Fruit fly (Drosophila melanogaster): Measurements from ENCODE around the gene CG31642.

Gene CG31642

dm6 chr2L:6124815-6125214, 6.5 kb downstream of the CG31642 start, which contains the start of gene Arpc4 (continued):
- no peak for TF ChIP-seq exex (tag; optimal IDR thresholded peaks at IDR 0.05)
- no peak for TF ChIP-seq Fer2 (tag; optimal IDR thresholded peaks at IDR 0.05)
- TF ChIP-seq Lpt (GFP tag; optimal IDR thresholded peaks at IDR 0.05): no peak
- no peak for TF ChIP-seq CG7987 (GFP tag; optimal IDR thresholded peaks at IDR 0.05)
- no peak for TF ChIP-seq grau (tag; optimal IDR thresholded peaks at IDR 0.05)
- peak; percentile 46 for TF ChIP-seq tin (GFP tag; optimal IDR thresholded peaks at IDR 0.05)
- TF ChIP-seq onecut (GFP tag; IDR thresholded peaks at IDR 0.05): no peak
- TF ChIP-seq CG1832 (GFP tag; optimal IDR thresholded peaks at IDR 0.05): no peak
- TF ChIP-seq Atf-2 (GFP tag; optimal IDR thresholded peaks at IDR 0.05): no peak
- TF ChIP-seq CG1647 (GFP tag; optimal IDR thresholded peaks at IDR 0.05): peak; percentile 10
- no peak for TF ChIP-seq Stat92E (GFP tag; optimal IDR thresholded peaks at IDR 0.05)
- TF ChIP-seq Ssrp (tag; optimal IDR thresholded peaks at IDR 0.05): peak; percentile 41
- TF ChIP-seq CG12744 (GFP tag; optimal IDR thresholded peaks at IDR 0.05): peak; percentile 2
- TF ChIP-seq Oli (tag; optimal IDR thresholded peaks at IDR 0.05): peak; percentile 31
- TF ChIP-seq wor (GFP tag; IDR thresholded peaks at IDR 0.05): 0 out of 2 replicates have a peak, but pooled peaks have one; percentile 21
- no peak for TF ChIP-seq CG11560 (tag; IDR thresholded peaks at IDR 0.05)
- peak; percentile 23 for TF ChIP-seq Chrac-16 (GFP tag; optimal IDR thresholded peaks at IDR 0.05)
- peak; percentile 27 for TF ChIP-seq CG15601 (tag; optimal IDR thresholded peaks at IDR 0.05)
- peak; percentile 37 to 58 for TF ChIP-seq dpn (GFP tag; optimal IDR thresholded peaks at IDR 0.05)
- peak; percentile 27 for TF ChIP-seq Spps (tag; optimal IDR thresholded peaks at IDR 0.05)
- no peak for TF ChIP-seq CG4282 (GFP tag; optimal IDR thresholded peaks at IDR 0.05)
- peak; percentile 61 for TF ChIP-seq CG12659 (GFP tag; optimal IDR thresholded peaks at IDR 0.05)
- TF ChIP-seq CG1792 (GFP tag; optimal IDR thresholded peaks at IDR 0.05): no peak
- TF ChIP-seq CG16779 (GFP tag; IDR thresholded peaks at IDR 0.05): no peak
- TF ChIP-seq Nf-YC (tag; optimal IDR thresholded peaks at IDR 0.05): no peak
- no peak for TF ChIP-seq da (GFP tag; optimal IDR thresholded peaks at IDR 0.05)
- no peak for TF ChIP-seq B-H2 (GFP tag; optimal IDR thresholded peaks at IDR 0.05)
- peak; percentile 22 for TF ChIP-seq her (GFP tag; optimal IDR thresholded peaks at IDR 0.05)
- TF ChIP-seq dysf (GFP tag; IDR thresholded peaks at IDR 0.05): peak; percentile 83
- TF ChIP-seq Atf3 (GFP tag; optimal IDR thresholded peaks at IDR 0.05): no peak
- no peak for TF ChIP-seq zen (tag; optimal IDR thresholded peaks at IDR 0.05)
- TF ChIP-seq CG10147 (GFP tag; optimal IDR thresholded peaks at IDR 0.05): no peak
- no peak for TF ChIP-seq pan (optimal IDR thresholded peaks at IDR 0.05)
- TF ChIP-seq pan (GFP tag; optimal IDR thresholded peaks at IDR 0.05 in 1 of 2, IDR thresholded peaks at IDR 0.05 in 1 of 2): no peak
- TF ChIP-seq gcm (GFP tag; optimal IDR thresholded peaks at IDR 0.05): no peak
- TF ChIP-seq CG9727 (GFP tag; optimal IDR thresholded peaks at IDR 0.05): no peak
- TF ChIP-seq gro (GFP tag; optimal IDR thresholded peaks at IDR 0.05): no peak
- peak; percentile 45 for TF ChIP-seq CG10654 (GFP tag; optimal IDR thresholded peaks at IDR 0.05)
- peak; percentile 61; the same call in 1 of the 2 replicates for TF ChIP-seq CG32767 (GFP tag; IDR thresholded peaks at IDR 0.05)
- TF ChIP-seq kay (GFP tag; optimal IDR thresholded peaks at IDR 0.05): peak; percentile 57
- peak in 1 of 2 experiments; percentile 55 for TF ChIP-seq bsh (GFP tag; optimal IDR thresholded peaks at IDR 0.05)
- no peak for TF ChIP-seq CG1529 (GFP tag; optimal IDR thresholded peaks at IDR 0.05)
- no peak for TF ChIP-seq otp (GFP tag; IDR thresholded peaks at IDR 0.05)
- peak; percentile 85 for TF ChIP-seq slbo (GFP tag; IDR thresholded peaks at IDR 0.05)
- TF ChIP-seq vnd (GFP tag; IDR thresholded peaks at IDR 0.05; ENCODE audit: partially characterized antibody): no peak
- TF ChIP-seq slou (GFP tag; optimal IDR thresholded peaks at IDR 0.05): peak; percentile 8
- TF ChIP-seq CG7839 (tag; optimal IDR thresholded peaks at IDR 0.05): peak; percentile 57
- peak; percentile 80 for TF ChIP-seq CG2120 (GFP tag; optimal IDR thresholded peaks at IDR 0.05)
- no peak for TF ChIP-seq CG17912 (GFP tag; optimal IDR thresholded peaks at IDR 0.05)
- no peak for TF ChIP-seq Doc3 (GFP tag; IDR thresholded peaks at IDR 0.05; ENCODE audit: partially characterized antibody)
- TF ChIP-seq pros (GFP tag; optimal IDR thresholded peaks at IDR 0.05): no peak

Measured in whole organism, embryonic.